Worm (Caenorhabditis elegans): ENCODE results near the gene nhr-158.

ce11 chrV:3891919-3892318 is 18.0 kb upstream of the nhr-158 start, which contains the start of gene C17E7.12:
- TF ChIP-seq rnt-1 (tag; optimal IDR thresholded peaks at IDR 0.05), result no peak
- TF ChIP-seq fkh-10 (GFP tag; optimal IDR thresholded peaks at IDR 0.05), result no peak
- no peak for TF ChIP-seq elt-2 (tag; optimal IDR thresholded peaks at IDR 0.05)
- no peak for TF ChIP-seq nhr-11 (tag; optimal IDR thresholded peaks at IDR 0.05)
- no peak for TF ChIP-seq mec-3 (tag; optimal IDR thresholded peaks at IDR 0.05; ENCODE audit: borderline replicate concordance)
- TF ChIP-seq tbx-2 (tag; optimal IDR thresholded peaks at IDR 0.05), result no peak
- TF ChIP-seq pqm-1 (tag; optimal IDR thresholded peaks at IDR 0.05), result no peak
- no peak for TF ChIP-seq ama-1 (optimal IDR thresholded peaks at IDR 0.05)
- no peak for TF ChIP-seq ets-4 (tag; optimal IDR thresholded peaks at IDR 0.05)
- no peak for TF ChIP-seq odd-2 (tag; optimal IDR thresholded peaks at IDR 0.05)
- no peak for TF ChIP-seq ceh-31 (tag; optimal IDR thresholded peaks at IDR 0.05)
